Worm (Caenorhabditis elegans): ENCODE data around the gene Y39B6A.27.

DNA sequence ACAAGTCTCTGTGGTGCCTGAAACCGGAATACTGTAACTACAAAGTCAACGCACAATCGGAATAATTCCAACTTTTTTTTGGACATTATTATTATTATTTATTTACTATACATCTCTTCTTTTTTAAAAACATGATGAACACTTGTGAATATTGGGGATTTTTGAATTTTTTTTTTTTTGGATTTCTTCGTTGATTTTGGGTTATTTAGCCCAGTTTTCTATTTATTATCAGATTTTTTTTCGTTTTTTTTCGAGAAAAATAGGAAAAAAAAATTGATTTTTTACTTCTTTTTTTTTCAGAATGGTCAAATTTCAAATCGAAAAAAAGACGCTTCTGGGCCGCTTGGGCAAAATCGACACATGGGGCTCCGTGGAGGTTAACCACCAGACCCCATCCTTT is 33.5 kb upstream of the Y39B6A.27 start, which contains the start of gene tgt-2:
- TF ChIP-seq ref-1 (GFP tag; conservative IDR thresholded peaks at IDR 0.05) (no peak), flt-1 (GFP tag; IDR thresholded peaks at IDR 0.05) (no peak), ztf-23 (GFP tag; IDR thresholded peaks at IDR 0.05) (no peak), cog-1 (tag; optimal IDR thresholded peaks at IDR 0.05) (no peak), T22C8.4 (GFP tag; IDR thresholded peaks at IDR 0.05) (no peak), med-1 (GFP tag; optimal IDR thresholded peaks at IDR 0.05; ENCODE audit: insufficient read depth) (no peak), ztf-29 (GFP tag; IDR thresholded peaks at IDR 0.05) (no peak), klf-2 (GFP tag; conservative IDR thresholded peaks at IDR 0.05) (no peak), tab-1 (GFP tag; IDR thresholded peaks at IDR 0.05) (no peak)

All from whole organism, midembryonic.